Worm (Caenorhabditis elegans): Measurements from ENCODE around the gene F11G11.15.

The F11G11.15 gene

DNA sequence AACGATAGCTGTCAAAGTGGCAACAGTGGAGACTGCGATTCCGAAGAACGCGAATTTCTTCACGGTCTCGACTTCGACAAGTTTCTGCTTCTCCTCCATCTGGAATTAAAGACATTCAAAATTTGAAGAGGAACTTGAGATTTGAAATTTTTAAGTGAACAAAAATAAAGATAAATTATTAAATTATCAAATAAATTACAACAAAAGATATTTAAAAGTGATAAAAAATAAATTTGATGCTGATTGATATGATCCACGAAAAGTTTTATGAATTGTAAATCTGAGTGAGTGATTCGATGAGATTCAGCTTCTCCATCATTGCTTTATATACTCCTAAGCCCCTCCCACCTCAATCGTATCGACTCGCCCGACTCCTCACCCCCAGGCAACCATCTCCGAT is 7.2 kb upstream of the F11G11.15 start, which contains the start of gene col-17:
col-17 (minus strand) TSS at position 101 of the 400 bp plus-strand sequence.
- no peak for TF ChIP-seq nhr-11 (tag; optimal IDR thresholded peaks at IDR 0.05)

DNA sequence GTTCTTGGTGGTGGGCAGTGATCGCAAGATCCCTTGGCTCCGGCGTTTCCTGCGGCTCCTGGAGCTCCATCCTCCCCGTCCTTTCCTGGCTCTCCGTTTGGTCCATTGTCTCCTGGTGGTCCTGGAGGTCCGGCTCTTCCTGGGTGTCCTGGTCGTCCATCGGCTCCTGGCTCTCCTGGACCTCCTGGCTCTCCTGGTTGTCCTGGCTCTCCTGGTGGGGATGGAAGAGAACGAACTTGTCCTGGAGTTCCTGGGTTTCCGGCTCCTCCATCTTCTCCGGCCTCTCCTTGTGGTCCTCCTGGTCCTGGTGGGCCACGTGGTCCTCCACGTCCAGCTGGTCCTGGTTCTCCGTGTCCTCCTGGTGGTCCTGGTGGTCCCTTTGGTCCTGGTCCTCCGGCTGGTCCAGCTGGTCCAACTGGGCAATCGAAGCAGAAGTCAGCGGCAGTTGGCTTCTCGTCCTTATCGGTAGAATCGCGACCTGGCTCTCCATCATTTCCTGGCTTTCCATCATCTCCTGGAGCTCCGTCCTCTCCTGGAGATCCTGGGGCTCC is 4.8 kb upstream of the F11G11.15 start:
- TF ChIP-seq Y55F3AM.14 (GFP tag; optimal IDR thresholded peaks at IDR 0.05) (no peak), C34F6.9 (tag; optimal IDR thresholded peaks at IDR 0.05) (no peak), ztf-11 (tag; optimal IDR thresholded peaks at IDR 0.05) (no peak), peb-1 (tag; optimal IDR thresholded peaks at IDR 0.05) (no peak), nhr-10 (tag; optimal IDR thresholded peaks at IDR 0.05) (no peak), mdl-1 (tag; optimal IDR thresholded peaks at IDR 0.05) (no peak), nhr-77 (tag; optimal IDR thresholded peaks at IDR 0.05) (no peak), blmp-1 (tag; optimal IDR thresholded peaks at IDR 0.05; ENCODE audit: insufficient read depth) (no peak), fos-1 (tag; optimal IDR thresholded peaks at IDR 0.05) (no peak), sma-3 (GFP tag; optimal IDR thresholded peaks at IDR 0.05) (no peak), ceh-16 (tag; optimal IDR thresholded peaks at IDR 0.05) (no peak)

DNA sequence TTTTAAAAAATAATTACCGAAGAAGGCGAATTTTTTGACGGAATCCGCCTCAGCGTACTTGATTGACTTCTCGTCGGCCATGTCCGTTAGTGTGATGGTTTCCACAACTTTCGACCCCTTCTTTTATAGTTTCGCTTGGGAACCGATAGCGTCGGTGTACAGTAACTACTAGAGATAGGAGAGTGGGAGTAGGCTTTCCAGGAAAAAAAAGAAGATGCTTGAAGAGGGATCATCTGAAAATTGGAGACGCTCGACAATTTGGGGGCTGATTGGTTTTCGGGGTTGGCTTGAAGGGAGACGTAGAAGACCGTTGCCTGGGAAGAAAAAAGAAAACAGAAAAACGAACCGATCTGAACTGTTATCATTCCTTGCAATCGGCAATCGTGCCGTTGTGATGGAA is 4.0 kb upstream of the F11G11.15 start, which contains the start of gene col-20:
col-20 (minus strand) TSS at position 101 of the 400 bp plus-strand sequence.
- TF ChIP-seq nhr-77 (tag; optimal IDR thresholded peaks at IDR 0.05), result no peak
- TF ChIP-seq zag-1 (tag; optimal IDR thresholded peaks at IDR 0.05), result no peak
- TF ChIP-seq F13H6.1 (tag; optimal IDR thresholded peaks at IDR 0.05), result no peak

DNA sequence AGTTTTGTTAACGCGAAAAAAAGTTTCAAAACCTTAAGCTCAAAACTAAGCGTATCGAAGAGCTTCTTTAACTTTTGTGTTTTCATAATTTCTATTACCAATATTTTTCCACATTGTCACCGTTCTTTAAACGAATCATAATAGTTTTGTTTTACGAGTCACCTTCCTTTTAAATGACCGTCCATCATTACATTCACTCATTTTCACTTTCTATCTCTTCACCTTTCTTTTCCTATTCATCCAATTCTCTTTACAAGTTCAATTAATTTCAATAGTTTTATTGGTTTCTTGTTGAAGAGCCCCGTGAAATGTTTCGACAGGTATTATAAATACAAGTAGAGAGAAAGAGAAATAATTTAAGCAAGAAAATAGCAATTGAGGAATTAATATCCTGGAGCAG is 2.8 kb upstream of the F11G11.15 start:
- TF ChIP-seq blmp-1 (tag; optimal IDR thresholded peaks at IDR 0.05; ENCODE audit: insufficient read depth) (peak; percentile 53), dmd-4 (tag; optimal IDR thresholded peaks at IDR 0.05) (no peak), nhr-237 (tag; optimal IDR thresholded peaks at IDR 0.05) (no peak)

DNA sequence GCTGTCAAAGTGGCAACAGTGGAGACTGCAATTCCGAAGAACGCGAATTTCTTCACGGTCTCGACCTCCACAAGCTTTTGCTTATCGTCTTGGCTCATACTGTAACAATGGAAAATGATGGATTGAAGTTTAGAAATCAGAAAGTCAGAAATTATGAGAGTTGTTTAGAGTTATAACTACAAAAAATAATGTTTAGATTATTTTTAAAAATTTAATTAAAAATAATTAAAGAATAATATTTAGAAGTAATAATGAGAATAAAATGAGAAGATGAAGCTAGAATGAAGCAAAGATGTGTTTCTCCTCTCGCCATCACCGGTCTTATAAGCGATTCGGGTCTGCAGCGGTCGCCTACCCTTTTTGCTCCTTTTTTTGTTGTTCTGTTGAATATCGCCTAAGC is 1.6 kb upstream of the F11G11.15 start, which contains the start of gene col-73:
col-73 (minus strand) TSS at position 101 of the 400 bp plus-strand sequence.
- no peak for TF ChIP-seq alr-1 (tag; optimal IDR thresholded peaks at IDR 0.05)

DNA sequence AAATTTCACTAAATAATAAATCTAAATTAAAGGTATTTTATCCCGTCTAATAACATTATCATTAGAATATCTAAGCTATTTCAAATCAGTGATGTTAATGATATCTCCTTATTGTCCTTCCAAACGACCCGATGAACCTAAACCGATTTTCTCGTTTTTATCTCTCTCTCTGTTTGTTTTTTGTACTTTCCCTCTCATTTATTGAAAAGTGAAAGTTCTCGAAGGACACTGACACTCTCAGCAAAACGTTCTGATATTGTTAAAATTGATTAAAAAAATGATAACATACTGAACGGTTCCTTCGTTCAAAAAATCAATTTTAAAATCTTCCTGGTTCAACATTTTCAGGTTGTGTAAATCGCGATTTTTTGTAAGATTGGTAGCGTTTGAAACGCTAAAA is 1.4 kb downstream of the F11G11.15 start, which contains the start of gene F11G11.13:
F11G11.13 (minus strand) TSS at position 89 of the 400 bp plus-strand sequence.
- TF ChIP-seq nhr-77 (tag; optimal IDR thresholded peaks at IDR 0.05), result no peak
- TF ChIP-seq dmd-4 (tag; optimal IDR thresholded peaks at IDR 0.05), result no peak
- TF ChIP-seq aly-2 (tag; optimal IDR thresholded peaks at IDR 0.05), result no peak
- peak; percentile 15 for TF ChIP-seq sma-9 (GFP tag; optimal IDR thresholded peaks at IDR 0.05)
- no peak for TF ChIP-seq sma-9 (tag; optimal IDR thresholded peaks at IDR 0.05)
- TF ChIP-seq ama-1 (optimal IDR thresholded peaks at IDR 0.05), result no peak
- no peak for TF ChIP-seq zag-1 (tag; optimal IDR thresholded peaks at IDR 0.05)
- peak; percentile 97 for TF ChIP-seq blmp-1 (tag; optimal IDR thresholded peaks at IDR 0.05; ENCODE audit: insufficient read depth)
- no peak for TF ChIP-seq fos-1 (tag; optimal IDR thresholded peaks at IDR 0.05)
- TF ChIP-seq unc-62 (GFP tag; optimal IDR thresholded peaks at IDR 0.05), result no peak
- TF ChIP-seq unc-39 (tag; optimal IDR thresholded peaks at IDR 0.05), result no peak
- TF ChIP-seq lin-11 (tag; optimal IDR thresholded peaks at IDR 0.05), result no peak
- peak; percentile 15 for TF ChIP-seq nhr-25 (tag; optimal IDR thresholded peaks at IDR 0.05)
- TF ChIP-seq mdl-1 (tag; optimal IDR thresholded peaks at IDR 0.05), result no peak
- peak; percentile 33 for TF ChIP-seq sem-4 (tag; optimal IDR thresholded peaks at IDR 0.05)
- peak; percentile 21 for TF ChIP-seq nhr-21 (tag; optimal IDR thresholded peaks at IDR 0.05)
- TF ChIP-seq nhr-129 (tag; optimal IDR thresholded peaks at IDR 0.05), result no peak

DNA sequence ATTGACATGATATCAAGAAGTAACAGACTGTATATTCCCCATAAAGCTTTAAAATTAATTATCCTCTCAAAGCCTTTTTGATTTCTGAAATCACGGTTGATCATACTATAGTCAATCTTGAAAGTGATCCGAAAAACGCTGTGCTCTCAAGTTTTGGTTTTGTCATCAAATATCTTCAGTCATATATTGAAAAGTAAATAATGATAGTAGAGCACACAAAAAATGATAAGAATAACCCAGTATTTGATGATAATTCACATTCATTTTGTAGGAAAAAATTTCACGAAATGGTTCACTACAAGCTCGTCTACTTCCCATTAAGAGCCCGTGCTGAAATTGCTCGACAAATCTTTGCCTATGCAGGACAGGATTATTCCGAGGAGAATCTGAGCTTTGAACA is 5.0 kb downstream of the F11G11.15 start, which contains the start of gene gst-6:
gst-6 (plus strand) TSS at position 263 of the 400 bp plus-strand sequence.
- TF ChIP-seq ztf-1 (GFP tag; conservative IDR thresholded peaks at IDR 0.05) (no peak), fos-1 (tag; optimal IDR thresholded peaks at IDR 0.05) (peak; percentile 61), zag-1 (tag; optimal IDR thresholded peaks at IDR 0.05) (no peak), aly-2 (tag; optimal IDR thresholded peaks at IDR 0.05) (no peak), skn-1 (tag; optimal IDR thresholded peaks at IDR 0.05) (peak; percentile 46), alr-1 (tag; optimal IDR thresholded peaks at IDR 0.05) (no peak)
